Fruit fly (Drosophila melanogaster): ENCODE data around the gene CG31635.
A peak's percentile ranks its signal among the peaks of the same experiment; 100 is the strongest.

Gene CG31635

DNA sequence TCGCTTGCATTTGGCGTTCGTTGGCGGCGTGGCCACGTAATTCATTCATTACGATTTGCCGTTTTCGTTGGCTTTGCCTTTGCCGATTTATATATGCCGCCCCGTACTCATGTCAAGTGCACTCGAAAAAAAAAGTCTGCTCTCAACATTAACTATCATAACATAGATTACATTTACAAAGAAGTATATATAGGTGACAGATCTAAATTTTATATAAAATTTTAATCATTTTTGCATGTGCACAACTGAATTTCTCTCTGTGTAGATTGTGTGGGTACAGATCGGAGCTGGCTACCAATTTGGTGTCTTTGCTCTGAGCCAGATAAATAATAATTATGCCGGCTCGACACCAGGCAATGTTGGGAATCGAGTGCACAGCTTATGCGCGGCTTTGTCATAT, 49.5 kb upstream of the CG31635 start:
- TF ChIP-seq CG18619 (GFP tag; optimal IDR thresholded peaks at IDR 0.05): peak; percentile 15
- peak; percentile 72 for TF ChIP-seq Ptx1 (GFP tag; IDR thresholded peaks at IDR 0.05)
- TF ChIP-seq Atf3 (GFP tag; optimal IDR thresholded peaks at IDR 0.05): peak; percentile 6
- peak in 1 of 3 experiments; percentile 22 for TF ChIP-seq lola (GFP tag; optimal IDR thresholded peaks at IDR 0.05)
- TF ChIP-seq CG3065 (GFP tag; optimal IDR thresholded peaks at IDR 0.05): no peak
- peak; percentile 37; the same call in 1 of the 2 replicates for TF ChIP-seq CG9932 (GFP tag; IDR thresholded peaks at IDR 0.05)
- TF ChIP-seq Ets65A (GFP tag): peak; percentile 90
- no peak for TF ChIP-seq CG4707 (GFP tag; optimal IDR thresholded peaks at IDR 0.05)
- peak; percentile 68 for TF ChIP-seq Xrp1 (GFP tag; IDR thresholded peaks at IDR 0.05)
- TF ChIP-seq grau (tag; optimal IDR thresholded peaks at IDR 0.05): peak; percentile 50
- TF ChIP-seq CG4328 (GFP tag; optimal IDR thresholded peaks at IDR 0.05): no peak
- TF ChIP-seq dati (GFP tag; IDR thresholded peaks at IDR 0.05): 0 out of 2 replicates have a peak, but pooled peaks have one; percentile 25
- no peak for TF ChIP-seq ems (GFP tag; optimal IDR thresholded peaks at IDR 0.05)
- TF ChIP-seq CG12236 (GFP tag; optimal IDR thresholded peaks at IDR 0.05): peak; percentile 21
- TF ChIP-seq cad (GFP tag; optimal IDR thresholded peaks at IDR 0.05): no peak
- peak; percentile 33; the same call in 1 of the 2 replicates for TF ChIP-seq Rx (GFP tag; IDR thresholded peaks at IDR 0.05)
- TF ChIP-seq sob (GFP tag; IDR thresholded peaks at IDR 0.05): peak; percentile 60; the same call in 1 of the 2 replicates
- no peak for TF ChIP-seq sima (GFP tag; optimal IDR thresholded peaks at IDR 0.05)
- TF ChIP-seq stc (GFP tag; IDR thresholded peaks at IDR 0.05): peak; percentile 71
- peak; percentile 4 for TF ChIP-seq CG18476 (GFP tag; optimal IDR thresholded peaks at IDR 0.05)
- TF ChIP-seq CG11247 (GFP tag; IDR thresholded peaks at IDR 0.05): 0 out of 2 replicates have a peak, but pooled peaks have one; percentile 34
- peak; percentile 26 for TF ChIP-seq CG13775 (GFP tag; optimal IDR thresholded peaks at IDR 0.05)
- peak; percentile 58; the same call in 1 of the 2 replicates for TF ChIP-seq ara (GFP tag; IDR thresholded peaks at IDR 0.05)
- TF ChIP-seq CG2712 (tag; optimal IDR thresholded peaks at IDR 0.05): peak; percentile 61
- TF ChIP-seq lmd (GFP tag; IDR thresholded peaks at IDR 0.05): peak; percentile 41; the same call in 1 of the 2 replicates
- peak; percentile 27 for TF ChIP-seq Hsf (GFP tag; optimal IDR thresholded peaks at IDR 0.05)
- peak; percentile 49 for TF ChIP-seq CG30403 (GFP tag; optimal IDR thresholded peaks at IDR 0.05)
- TF ChIP-seq oc (tag; optimal IDR thresholded peaks at IDR 0.05): peak; percentile 24
- TF ChIP-seq pum (GFP tag; optimal IDR thresholded peaks at IDR 0.05): peak; percentile 38
- peak; percentile 68 for TF ChIP-seq row (GFP tag; IDR thresholded peaks at IDR 0.05)
- peak; percentile 54; the same call in 2 of the 3 replicates for TF ChIP-seq Aef1 (GFP tag; IDR thresholded peaks at IDR 0.05)
- peak; percentile 80 for TF ChIP-seq Drgx (GFP tag; IDR thresholded peaks at IDR 0.05)
- TF ChIP-seq CG8924 (tag; optimal IDR thresholded peaks at IDR 0.05): peak; percentile 50
- TF ChIP-seq CG17361 (GFP tag; IDR thresholded peaks at IDR 0.05): peak; percentile 39; the same call in 1 of the 3 replicates
- TF ChIP-seq ranshi (GFP tag; IDR thresholded peaks at IDR 0.05): peak; percentile 56; the same call in 1 of the 2 replicates
- no peak for TF ChIP-seq crp (GFP tag; optimal IDR thresholded peaks at IDR 0.05)
- no peak for TF ChIP-seq vnd (GFP tag; IDR thresholded peaks at IDR 0.05; ENCODE audit: partially characterized antibody)
- TF ChIP-seq CG33213 (GFP tag; optimal IDR thresholded peaks at IDR 0.05): peak; percentile 12
- TF ChIP-seq Neu2 (GFP tag; optimal IDR thresholded peaks at IDR 0.05; ENCODE audit: borderline replicate concordance): no peak
- peak; percentile 23 for TF ChIP-seq Sox100B (GFP tag; optimal IDR thresholded peaks at IDR 0.05)
- TF ChIP-seq E2f2 (GFP tag; IDR thresholded peaks at IDR 0.05): peak; percentile 29; the same call in 1 of the 2 replicates
- TF ChIP-seq CG12769 (tag; optimal IDR thresholded peaks at IDR 0.05): peak; percentile 58
- TF ChIP-seq amos (GFP tag; IDR thresholded peaks at IDR 0.05; ENCODE audit: partially characterized antibody): no peak
- no peak for TF ChIP-seq stwl (tag; optimal IDR thresholded peaks at IDR 0.05)
- TF ChIP-seq CoRest (tag; optimal IDR thresholded peaks at IDR 0.05): peak; percentile 9
- TF ChIP-seq Sox102F (GFP tag; optimal IDR thresholded peaks at IDR 0.05): peak; percentile 59
- no peak for TF ChIP-seq z (GFP tag; IDR thresholded peaks at IDR 0.05)
- peak; percentile 31 for TF ChIP-seq CG7786 (GFP tag; optimal IDR thresholded peaks at IDR 0.05)
- peak; percentile 9 for TF ChIP-seq mam (GFP tag; optimal IDR thresholded peaks at IDR 0.05)
- peak; percentile 47 for TF ChIP-seq CG18262 (tag; optimal IDR thresholded peaks at IDR 0.05)
- TF ChIP-seq Dp (GFP tag; optimal IDR thresholded peaks at IDR 0.05): no peak

Data from whole organism, embryonic.